Worm (Caenorhabditis elegans): Measurements from ENCODE around the gene gex-3.

gex-3 gene

ce11 chrIV:12420455-12420854 is 16.2 kb downstream of the gex-3 start, which contains the start of gene ugt-65 (continued):
- TF ChIP-seq Y48G9A.11 (GFP tag; IDR thresholded peaks at IDR 0.05) (no peak), arid-1 (GFP tag; conservative IDR thresholded peaks at IDR 0.05) (no peak), daf-16 (GFP tag; optimal IDR thresholded peaks at IDR 0.05) (no peak), daf-16 (tag; optimal IDR thresholded peaks at IDR 0.05) (peak; percentile 74), hlh-30 (tag; optimal IDR thresholded peaks at IDR 0.05; ENCODE audit: insufficient read depth) (no peak), unc-39 (tag; optimal IDR thresholded peaks at IDR 0.05) (no peak), lin-15B (tag; optimal IDR thresholded peaks at IDR 0.05) (no peak), gei-8 (GFP tag; optimal IDR thresholded peaks at IDR 0.05) (no peak), tag-97 (GFP tag; IDR thresholded peaks at IDR 0.05) (no peak), aly-2 (tag; optimal IDR thresholded peaks at IDR 0.05) (no peak), daf-19 (GFP tag; conservative IDR thresholded peaks at IDR 0.05) (no peak)

ce11 chrIV:12425595-12425994 is 21.4 kb downstream of the gex-3 start:
- TF ChIP-seq ceh-20 (GFP tag; IDR thresholded peaks at IDR 0.05) (peak; percentile 76), unc-62 (GFP tag; optimal IDR thresholded peaks at IDR 0.05 in 1 of 2) (peak in 1 of 2 experiments; percentile 97), unc-62 (tag; optimal IDR thresholded peaks at IDR 0.05) (no peak), mdt-29 (GFP tag; IDR thresholded peaks at IDR 0.05) (0 out of 2 replicates have a peak, but pooled peaks have one; percentile 11), mep-1 (tag; optimal IDR thresholded peaks at IDR 0.05) (peak; percentile 9), aha-1 (tag) (peak; percentile 93), vab-7 (GFP tag; IDR thresholded peaks at IDR 0.05) (0 out of 2 replicates have a peak, but pooled peaks have one; percentile 45), hlh-30 (tag; optimal IDR thresholded peaks at IDR 0.05; ENCODE audit: insufficient read depth) (peak; percentile 53), duxl-1 (tag; optimal IDR thresholded peaks at IDR 0.05; ENCODE audit: poor library complexity) (no peak), F37D6.2 (tag; optimal IDR thresholded peaks at IDR 0.05) (no peak)

ce11 chrIV:12427687-12428284 is 23.6 kb downstream of the gex-3 start:
- TF ChIP-seq lsy-2 (tag; optimal IDR thresholded peaks at IDR 0.05): no peak
- TF ChIP-seq lin-29 (GFP tag; IDR thresholded peaks at IDR 0.05): 0 out of 2 replicates have a peak, but pooled peaks have one; percentile 17
- no peak for TF ChIP-seq nhr-6 (tag; optimal IDR thresholded peaks at IDR 0.05)
- TF ChIP-seq ceh-28 (tag; optimal IDR thresholded peaks at IDR 0.05): no peak
- no peak for TF ChIP-seq R02D3.7 (tag; optimal IDR thresholded peaks at IDR 0.05)
- no peak for TF ChIP-seq nhr-102 (tag; optimal IDR thresholded peaks at IDR 0.05)
- no peak for TF ChIP-seq tag-97 (GFP tag; IDR thresholded peaks at IDR 0.05)
- no peak; the same call in 1 of the 2 replicates for TF ChIP-seq pha-4 (GFP tag; IDR thresholded peaks at IDR 0.05)
- no peak for TF ChIP-seq pha-4 (tag; optimal IDR thresholded peaks at IDR 0.05)
- no peak for TF ChIP-seq mep-1 (tag; optimal IDR thresholded peaks at IDR 0.05)
- no peak for TF ChIP-seq ZK546.5 (tag; optimal IDR thresholded peaks at IDR 0.05)
- TF ChIP-seq F49E8.2 (tag; optimal IDR thresholded peaks at IDR 0.05; ENCODE audit: borderline replicate concordance): no peak
- no peak for TF ChIP-seq lin-15B (tag; optimal IDR thresholded peaks at IDR 0.05)
- no peak for TF ChIP-seq F26F4.8 (GFP tag; conservative IDR thresholded peaks at IDR 0.05)
- TF ChIP-seq nhr-25 (tag; optimal IDR thresholded peaks at IDR 0.05; ENCODE audit: borderline replicate concordance, insufficient read depth): no peak
- no peak for TF ChIP-seq vab-7 (GFP tag; IDR thresholded peaks at IDR 0.05)
- 0 out of 2 replicates have a peak, but pooled peaks have one; percentile 13 for TF ChIP-seq php-3 (GFP tag; IDR thresholded peaks at IDR 0.05)
- TF ChIP-seq pqm-1 (tag; optimal IDR thresholded peaks at IDR 0.05): no peak
- no peak for TF ChIP-seq nhr-237 (tag; optimal IDR thresholded peaks at IDR 0.05)
- no peak for TF ChIP-seq mes-2 (tag; optimal IDR thresholded peaks at IDR 0.05; ENCODE audit: poor library complexity, severe bottlenecking)
- no peak for TF ChIP-seq nhr-11 (tag; optimal IDR thresholded peaks at IDR 0.05)
- peak; percentile 49 for TF ChIP-seq hlh-11 (tag; optimal IDR thresholded peaks at IDR 0.05)
- no peak for TF ChIP-seq fkh-10 (GFP tag; optimal IDR thresholded peaks at IDR 0.05)
- TF ChIP-seq arid-1 (GFP tag; conservative IDR thresholded peaks at IDR 0.05): no peak
- no peak for TF ChIP-seq daf-19 (GFP tag; conservative IDR thresholded peaks at IDR 0.05)
- no peak for TF ChIP-seq lin-38 (GFP tag; IDR thresholded peaks at IDR 0.05)
- 0 out of 2 replicates have a peak, but pooled peaks have one; percentile 5 for TF ChIP-seq snpc-1.2 (GFP tag; IDR thresholded peaks at IDR 0.05)
- TF ChIP-seq nhr-111 (GFP tag; optimal IDR thresholded peaks at IDR 0.05): no peak
- peak; percentile 47; the same call in 1 of the 2 replicates for TF ChIP-seq T26A8.4 (GFP tag; IDR thresholded peaks at IDR 0.05)
- TF ChIP-seq madf-9 (GFP tag; conservative IDR thresholded peaks at IDR 0.05): no peak
- no peak for TF ChIP-seq T20F7.1 (GFP tag; optimal IDR thresholded peaks at IDR 0.05)
- no peak for TF ChIP-seq D1046.2 (GFP tag; IDR thresholded peaks at IDR 0.05)
